3 worm cellular contexts compared by ENCODE assay signal in genomic region chrX:15465050-15465449, ce11.
TF ChIP-seq lines count a peak whose summit lies in the region.

No protein-coding gene starts in this region.

TF ChIP-seq in whole organism, L4 larva, 104 proteins besides CTCF, POLR2A, EP300 and RAD21:
- TF ChIP-seq lin-15B (tag; optimal IDR thresholded peaks at IDR 0.05; lab: Kevin White, UChicago): no peak
- TF ChIP-seq rbr-2 (tag; optimal IDR thresholded peaks at IDR 0.05; lab: Kevin White, UChicago): no peak
- TF ChIP-seq aha-1 (tag; lab: Kevin White, UChicago): peak; percentile 96
TF ChIP-seq in whole organism, L4 larva: peak in this region for 1.

TF ChIP-seq in whole organism, late embryonic, 69 proteins besides CTCF, POLR2A, EP300 and RAD21:
- TF ChIP-seq unc-3 (GFP tag; conservative IDR thresholded peaks at IDR 0.05; lab: Robert Waterston, UW) (no peak), unc-3 (tag; optimal IDR thresholded peaks at IDR 0.05; lab: Kevin White, UChicago) (no peak), unc-42 (tag; optimal IDR thresholded peaks at IDR 0.05; lab: Kevin White, UChicago) (peak; percentile 32)

TF ChIP-seq in whole organism, mixed stage, embryonic, 35 proteins besides CTCF, POLR2A, EP300 and RAD21:
- TF ChIP-seq ces-1 (GFP tag; optimal IDR thresholded peaks at IDR 0.05; lab: Kevin White, UChicago) (peak; percentile 11), unc-62 (GFP tag; optimal IDR thresholded peaks at IDR 0.05; lab: Kevin White, UChicago) (no peak)
